Fruit fly (Drosophila melanogaster) whole organism, embryonic: ENCODE measurements around the gene Eo.

Experiments
- CG10209 ChIP-seq: fragments of 200-800 bp; sonication (Bioruptor generic); optimal IDR thresholded peaks from 3 replicates; lab custom pipeline; 2017; ENCODE audit warnings: missing biosample characterization, mild to moderate bottlenecking, missing genetic modification characterization, missing genetic modification reagents
- CG10431 ChIP-seq: fragments of 200-800 bp; sonication (Bioruptor generic); optimal IDR thresholded peaks from 3 replicates; lab custom pipeline; 2018; ENCODE audit warnings: missing biosample characterization, mild to moderate bottlenecking, missing genetic modification characterization
- CG10565 ChIP-seq: fragments of 200-800 bp; sonication (Bioruptor generic); optimal IDR thresholded peaks from 3 replicates; lab custom pipeline; 2016; ENCODE audit warnings: missing biosample characterization, mild to moderate bottlenecking, missing genetic modification characterization
- CG10979 ChIP-seq: fragments of 200-800 bp; sonication (Bioruptor generic); optimal IDR thresholded peaks from 2 replicates; lab custom pipeline; 2018; ENCODE audit warnings: missing biosample characterization, mild to moderate bottlenecking, missing genetic modification characterization, moderate library complexity
- CG11398 ChIP-seq: fragments of 200-800 bp; sonication (Bioruptor generic); optimal IDR thresholded peaks from 2 replicates; lab custom pipeline; 2016; ENCODE audit warnings: missing biosample characterization, missing genetic modification characterization
- CG12219 ChIP-seq: fragments of 200-800 bp; sonication (Bioruptor generic); optimal IDR thresholded peaks from 3 replicates; lab custom pipeline; 2018; ENCODE audit warnings: missing biosample characterization, mild to moderate bottlenecking, missing genetic modification characterization
- CG12744 ChIP-seq: fragments of 200-800 bp; sonication (Bioruptor generic); optimal IDR thresholded peaks from 2 replicates; lab custom pipeline; 2016; ENCODE audit warnings: missing biosample characterization, missing genetic modification characterization
- CG13624 ChIP-seq: fragments of 200-800 bp; sonication (Bioruptor generic); optimal IDR thresholded peaks from 2 replicates; lab custom pipeline; 2016; ENCODE audit warnings: missing biosample characterization, missing genetic modification characterization
- CG15073 ChIP-seq: fragments of 200-800 bp; sonication (Bioruptor generic); optimal IDR thresholded peaks from 2 replicates; lab custom pipeline; 2016; ENCODE audit warnings: missing biosample characterization, missing genetic modification characterization
- CG15269 ChIP-seq: fragments of 200-800 bp; sonication (Bioruptor generic); optimal IDR thresholded peaks from 2 replicates; lab custom pipeline; 2018; ENCODE audit warnings: missing biosample characterization, mild to moderate bottlenecking, missing genetic modification characterization, moderate library complexity
- CG17802 ChIP-seq: fragments of 200-800 bp; sonication (Bioruptor generic); optimal IDR thresholded peaks from 2 replicates; lab custom pipeline; 2018; ENCODE audit warnings: missing biosample characterization, mild to moderate bottlenecking, missing genetic modification characterization, moderate library complexity
- CG2202 ChIP-seq: fragments of 200-800 bp; sonication (Bioruptor generic); optimal IDR thresholded peaks from 2 replicates; lab custom pipeline; 2018; ENCODE audit warnings: missing biosample characterization, mild to moderate bottlenecking, missing genetic modification characterization
- CG30403 ChIP-seq: fragments of 200-800 bp; sonication (Bioruptor generic); optimal IDR thresholded peaks from 3 replicates; lab custom pipeline; 2016; ENCODE audit warnings: missing biosample characterization, missing genetic modification characterization
- CG31224 ChIP-seq: fragments of 200-800 bp; sonication (Bioruptor generic); IDR thresholded peaks from 2 replicates; pipeline ENCODE4 v1.3.6; 2022; ENCODE audit warnings: missing biosample characterization, missing genetic modification characterization
- CG32772 ChIP-seq: fragments of 200-800 bp; sonication (Bioruptor generic); IDR thresholded peaks from 2 replicates; pipeline ENCODE4 v1.3.6; 2022; ENCODE audit warnings: missing biosample characterization, missing genetic modification characterization
- CG4360 ChIP-seq: fragments of 200-800 bp; sonication (Bioruptor generic); IDR thresholded peaks from 2 replicates; pipeline ENCODE4 v1.3.6; 2022; ENCODE audit warnings: missing biosample characterization, missing genetic modification characterization
- CG4424 ChIP-seq: fragments of 200-800 bp; sonication (Bioruptor generic); optimal IDR thresholded peaks from 3 replicates; lab custom pipeline; 2016; ENCODE audit warnings: missing biosample characterization, missing genetic modification characterization
- CG4820 ChIP-seq: fragments of 200-800 bp; sonication (Bioruptor generic); optimal IDR thresholded peaks from 3 replicates; lab custom pipeline; 2016; ENCODE audit warnings: missing biosample characterization, missing genetic modification characterization
- CG6813 ChIP-seq: fragments of 200-800 bp; sonication (Bioruptor generic); optimal IDR thresholded peaks from 2 replicates; lab custom pipeline; 2017; ENCODE audit warnings: missing biosample characterization, missing genetic modification characterization, mild to moderate bottlenecking, moderate library complexity, missing genetic modification reagents
- CG7556 ChIP-seq: fragments of 200-800 bp; sonication (Bioruptor generic); optimal IDR thresholded peaks from 2 replicates; lab custom pipeline; 2017; ENCODE audit warnings: missing biosample characterization, mild to moderate bottlenecking, missing genetic modification characterization
- CG8478 ChIP-seq: fragments of >200 bp; optimal IDR thresholded peaks from 2 replicates; lab custom pipeline; 2018
- CG8944 ChIP-seq: fragments of 200-800 bp; sonication (Bioruptor generic); optimal IDR thresholded peaks from 3 replicates; lab custom pipeline; 2016; ENCODE audit warnings: missing biosample characterization, missing genetic modification characterization
- CG9797 ChIP-seq: fragments of 200-800 bp; sonication (Bioruptor generic); optimal IDR thresholded peaks from 3 replicates; lab custom pipeline; 2018; ENCODE audit warnings: missing biosample characterization, mild to moderate bottlenecking, missing genetic modification characterization
- CG9876 ChIP-seq: fragments of 200-800 bp; sonication (Bioruptor generic); optimal IDR thresholded peaks from 2 replicates; lab custom pipeline; 2016; ENCODE audit warnings: missing biosample characterization, missing genetic modification characterization
- CG9932 ChIP-seq: fragments of 200-800 bp; sonication (Bioruptor generic); IDR thresholded peaks from 2 replicates; pipeline ENCODE4 v1.3.6; 2022; ENCODE audit warnings: missing biosample characterization, missing genetic modification characterization
- CoRest ChIP-seq: fragments of 200-800 bp; sonication (Bioruptor generic); optimal IDR thresholded peaks from 3 replicates; lab custom pipeline; 2018; ENCODE audit warnings: missing biosample characterization, mild to moderate bottlenecking, missing genetic modification characterization, moderate library complexity
- Dref ChIP-seq: fragments of 200-800 bp; sonication (Bioruptor generic); IDR thresholded peaks from 2 replicates; pipeline ENCODE4 v1.3.6; 2022; ENCODE audit warnings: missing biosample characterization, missing genetic modification characterization
- Gsc ChIP-seq: fragments of 200-800 bp; sonication (Bioruptor generic); IDR thresholded peaks from 2 replicates; pipeline ENCODE4 v1.3.6; 2022; ENCODE audit warnings: missing biosample characterization, missing genetic modification characterization
- Opbp ChIP-seq: fragments of 200-800 bp; sonication (Bioruptor generic); IDR thresholded peaks from 3 replicates; pipeline ENCODE4 v1.3.6; 2022; ENCODE audit warnings: missing biosample characterization, missing genetic modification characterization; ENCODE audit not compliant: partially characterized antibody
- Pdp1 ChIP-seq, 2 experiments: fragments of 200-800 bp; sonication (Bioruptor generic); optimal IDR thresholded peaks; 3 replicates each; lab custom pipeline; 2016; ENCODE audit warnings: missing biosample characterization in 2 of 2, missing genetic modification characterization in 2 of 2, mild to moderate bottlenecking in 1 of 2, moderate library complexity in 1 of 2
- Poxn ChIP-seq: fragments of 200-800 bp; sonication (Bioruptor generic); IDR thresholded peaks from 2 replicates; pipeline ENCODE4 v1.3.6; 2022; ENCODE audit warnings: missing biosample characterization, missing genetic modification characterization
- Rx ChIP-seq: fragments of 200-800 bp; sonication (Bioruptor generic); IDR thresholded peaks from 2 replicates; pipeline ENCODE4 v1.3.6; 2022; ENCODE audit warnings: missing biosample characterization, missing genetic modification characterization
- Sry-β ChIP-seq: fragments of 200-800 bp; sonication (Bioruptor generic); optimal IDR thresholded peaks from 2 replicates; lab custom pipeline; 2018; ENCODE audit warnings: missing biosample characterization, mild to moderate bottlenecking, missing genetic modification characterization, moderate library complexity
- Stat92E ChIP-seq, 3 experiments: fragments of >200 bp in 2 of 3; fragments of 200-800 bp in 1 of 3; sonication (Bioruptor generic) in 1 of 3; optimal IDR thresholded peaks; 2 replicates each; lab custom pipeline; 2017 to 2019; ENCODE audit warnings: missing biosample characterization in 3 of 3, missing genetic modification characterization in 3 of 3, mild to moderate bottlenecking in 1 of 3, moderate library complexity in 1 of 3
- Xrp1 ChIP-seq: fragments of 200-800 bp; sonication (Bioruptor generic); IDR thresholded peaks from 2 replicates; pipeline ENCODE4 v1.3.6; 2022; ENCODE audit warnings: missing biosample characterization, missing genetic modification characterization
- ap ChIP-seq: fragments of 200-800 bp; sonication (Bioruptor generic); IDR thresholded peaks from 2 replicates; pipeline ENCODE4 v1.3.6; 2022; ENCODE audit warnings: missing biosample characterization, missing genetic modification characterization
- bab2 ChIP-seq: fragments of 200-800 bp; sonication (Bioruptor generic); optimal IDR thresholded peaks from 2 replicates; lab custom pipeline; 2016; ENCODE audit warnings: missing biosample characterization, missing genetic modification characterization
- bigmax ChIP-seq: fragments of 200-800 bp; sonication (Bioruptor generic); optimal IDR thresholded peaks from 2 replicates; lab custom pipeline; 2018; ENCODE audit warnings: missing biosample characterization, mild to moderate bottlenecking, missing genetic modification characterization
- h ChIP-seq: fragments of >200 bp; optimal IDR thresholded peaks from 2 replicates; lab custom pipeline; 2017
- kah ChIP-seq: fragments of 200-800 bp; sonication (Bioruptor generic); optimal IDR thresholded peaks from 2 replicates; lab custom pipeline; 2018; ENCODE audit warnings: missing biosample characterization, mild to moderate bottlenecking, missing genetic modification characterization
- lab ChIP-seq: fragments of 200-800 bp; sonication (Bioruptor generic); optimal IDR thresholded peaks from 3 replicates; lab custom pipeline; 2017; ENCODE audit warnings: missing biosample characterization, missing genetic modification characterization, mild to moderate bottlenecking, moderate library complexity, missing genetic modification reagents
- nmo ChIP-seq: fragments of 200-800 bp; sonication (Bioruptor generic); optimal IDR thresholded peaks from 2 replicates; lab custom pipeline; 2018; ENCODE audit warnings: missing biosample characterization, mild to moderate bottlenecking, missing genetic modification characterization, moderate library complexity
- pan ChIP-seq, 4 experiments: fragments of >200 bp in 3 of 4; fragments of 200-800 bp in 1 of 4; sonication (Bioruptor generic) in 1 of 4; optimal IDR thresholded peaks in 3 of 4; IDR thresholded peaks in 1 of 4; 2 replicates each; pipeline versions ENCODE4 v1.3.6 to Lab custom; 2017 to 2022; ENCODE audit warnings: missing biosample characterization in 2 of 4, missing genetic modification characterization in 2 of 4, mixed read lengths in 1 of 4
- pita ChIP-seq: fragments of 200-800 bp; sonication (Bioruptor generic); optimal IDR thresholded peaks from 2 replicates; lab custom pipeline; 2017; ENCODE audit warnings: missing biosample characterization, mild to moderate bottlenecking, missing genetic modification characterization
- salm ChIP-seq: fragments of 200-800 bp; sonication (Bioruptor generic); optimal IDR thresholded peaks from 2 replicates; lab custom pipeline; 2018; ENCODE audit warnings: missing biosample characterization, mild to moderate bottlenecking, missing genetic modification characterization
- scrt ChIP-seq: fragments of 200-800 bp; sonication (Bioruptor generic); optimal IDR thresholded peaks from 2 replicates; lab custom pipeline; 2018; ENCODE audit warnings: missing biosample characterization, mild to moderate bottlenecking, missing genetic modification characterization, moderate library complexity
- sd ChIP-seq: fragments of 200-800 bp; sonication (Bioruptor generic); optimal IDR thresholded peaks from 3 replicates; lab custom pipeline; 2018; ENCODE audit warnings: missing biosample characterization, mild to moderate bottlenecking, missing genetic modification characterization, moderate library complexity
- slp2 ChIP-seq: fragments of 200-800 bp; sonication (Bioruptor generic); optimal IDR thresholded peaks from 2 replicates; lab custom pipeline; 2016; ENCODE audit warnings: missing biosample characterization, missing genetic modification characterization
- sna ChIP-seq: fragments of 200-800 bp; sonication (Bioruptor generic); IDR thresholded peaks from 2 replicates; pipeline ENCODE4 v1.3.6; 2022; ENCODE audit warnings: missing biosample characterization, missing genetic modification characterization; ENCODE audit not compliant: partially characterized antibody
- stc ChIP-seq: fragments of 200-800 bp; sonication (Bioruptor generic); IDR thresholded peaks from 2 replicates; pipeline ENCODE4 v1.3.6; 2022; ENCODE audit warnings: missing biosample characterization, missing genetic modification characterization
- zen ChIP-seq: fragments of 200-800 bp; sonication (Bioruptor generic); optimal IDR thresholded peaks from 3 replicates; lab custom pipeline; 2018; ENCODE audit warnings: missing biosample characterization, mild to moderate bottlenecking, missing genetic modification characterization, moderate library complexity

The Eo gene

DNA sequence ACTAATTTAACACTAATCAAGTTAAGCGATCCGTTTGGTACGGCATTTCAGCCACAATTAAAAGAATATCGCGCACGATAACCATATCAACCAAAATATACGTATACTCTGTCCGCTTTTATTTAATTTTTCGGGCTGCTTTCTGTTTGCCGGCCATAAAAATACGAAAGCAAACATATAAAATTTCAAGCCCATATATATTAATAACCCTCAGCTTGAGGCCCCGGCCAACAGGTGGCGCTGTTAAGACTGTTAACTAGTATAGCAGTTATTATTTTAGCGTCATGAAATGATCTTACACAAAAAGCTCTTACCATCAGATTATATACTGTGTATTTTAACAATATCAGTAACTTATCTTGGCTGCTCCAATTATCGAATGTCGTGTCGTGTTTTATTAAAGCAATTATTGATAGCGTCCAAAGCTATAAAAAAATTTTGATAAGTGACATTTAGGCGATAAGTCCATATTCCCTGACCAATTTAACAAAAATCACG lies at the start of gene Eo (continued):
- TF ChIP-seq Pdp1 (GFP tag; optimal IDR thresholded peaks at IDR 0.05; lab: Kevin White, UChicago), result peak in 1 of 2 experiments; percentile 70
- TF ChIP-seq CG11398 (GFP tag; lab: Kevin White, UChicago), result no peak
- TF ChIP-seq nmo, result no peak
- no peak for TF ChIP-seq CG9876 (GFP tag; lab: Kevin White, UChicago)
- TF ChIP-seq Rx, result no peak
- TF ChIP-seq stc (GFP tag; lab: Robert Waterston, UW), result no peak
- no peak for TF ChIP-seq CG10565 (GFP tag; lab: Kevin White, UChicago)
- TF ChIP-seq zen (tag; lab: Kevin White, UChicago), result no peak
- no peak for TF ChIP-seq Stat92E (GFP tag; optimal IDR thresholded peaks at IDR 0.05; lab: Kevin White, UChicago)
- TF ChIP-seq CG10979 (tag; lab: Kevin White, UChicago), result peak; percentile 45
- TF ChIP-seq Xrp1, result no peak
- no peak for TF ChIP-seq CG4360 (GFP tag; lab: Robert Waterston, UW)
- no peak for TF ChIP-seq Poxn (GFP tag; lab: Robert Waterston, UW)
- TF ChIP-seq Opbp (GFP tag; lab: Robert Waterston, UW), result no peak
- TF ChIP-seq pita (GFP tag; lab: Kevin White, UChicago), result peak; percentile 23
- no peak for TF ChIP-seq CG12219 (GFP tag; lab: Kevin White, UChicago)
- TF ChIP-seq bigmax (GFP tag; lab: Kevin White, UChicago), result no peak
- TF ChIP-seq pan (optimal IDR thresholded peaks at IDR 0.05; lab: Kevin White, UChicago), result no peak
- no peak for TF ChIP-seq pan (GFP tag; optimal IDR thresholded peaks at IDR 0.05 in 1 of 2, IDR thresholded peaks at IDR 0.05 in 1 of 2)
- TF ChIP-seq sna (GFP tag; lab: Robert Waterston, UW), result no peak
- TF ChIP-seq CG2202, result no peak
- no peak for TF ChIP-seq CG4820 (GFP tag; lab: Kevin White, UChicago)
- TF ChIP-seq sd (tag; lab: Kevin White, UChicago), result peak; percentile 14
- TF ChIP-seq CG10431 (GFP tag; lab: Kevin White, UChicago), result no peak
- TF ChIP-seq CG30403 (GFP tag; lab: Kevin White, UChicago), result no peak
- no peak for TF ChIP-seq scrt
- peak; percentile 59 for TF ChIP-seq salm (tag; lab: Kevin White, UChicago)
- TF ChIP-seq CG8478 (lab: Kevin White, UChicago), result no peak
- TF ChIP-seq Dref (GFP tag; lab: Robert Waterston, UW), result no peak
- TF ChIP-seq CG32772, result no peak
- TF ChIP-seq CG15073 (GFP tag; lab: Kevin White, UChicago), result no peak
- TF ChIP-seq lab (GFP tag; lab: Kevin White, UChicago), result peak; percentile 28
- TF ChIP-seq ap, result no peak
- TF ChIP-seq h (lab: Kevin White, UChicago), result no peak
- no peak for TF ChIP-seq Sry-β (GFP tag; lab: Kevin White, UChicago)
- TF ChIP-seq Gsc (GFP tag; lab: Robert Waterston, UW), result no peak
- no peak for TF ChIP-seq CG9932 (GFP tag; lab: Robert Waterston, UW)
- TF ChIP-seq slp2 (GFP tag; lab: Kevin White, UChicago), result no peak
- TF ChIP-seq CG9797 (GFP tag; lab: Kevin White, UChicago), result no peak
- TF ChIP-seq CG15269 (tag; lab: Kevin White, UChicago), result peak; percentile 20
- TF ChIP-seq CG4424, result no peak
- TF ChIP-seq kah, result no peak
- TF ChIP-seq CG31224, result no peak
- no peak for TF ChIP-seq CG8944 (GFP tag; lab: Kevin White, UChicago)
- peak; percentile 23 for TF ChIP-seq CG6813 (GFP tag; lab: Kevin White, UChicago)
- TF ChIP-seq CG7556, result no peak
- TF ChIP-seq CoRest (tag; lab: Kevin White, UChicago), result no peak
- no peak for TF ChIP-seq CG17802 (tag; lab: Kevin White, UChicago)
- no peak for TF ChIP-seq CG12744 (GFP tag; lab: Kevin White, UChicago)
- TF ChIP-seq CG13624 (GFP tag; lab: Kevin White, UChicago), result no peak
- TF ChIP-seq bab2 (GFP tag; lab: Kevin White, UChicago), result no peak
- no peak for TF ChIP-seq CG10209 (GFP tag; lab: Kevin White, UChicago)
